Fruit fly (Drosophila melanogaster): ENCODE results near the gene CG17648.

Gene CG17648

dm6 chr2L:1743800-1744199 lies 8.3 kb upstream of the CG17648 start:
- TF ChIP-seq Sp1 (GFP tag; optimal IDR thresholded peaks at IDR 0.05) (no peak), Mio (GFP tag; optimal IDR thresholded peaks at IDR 0.05) (no peak), Abd-B (GFP tag; optimal IDR thresholded peaks at IDR 0.05) (no peak), Hr78 (GFP tag; optimal IDR thresholded peaks at IDR 0.05) (no peak), Hnf4 (GFP tag; optimal IDR thresholded peaks at IDR 0.05) (no peak), fru (GFP tag; optimal IDR thresholded peaks at IDR 0.05) (no peak), pan (optimal IDR thresholded peaks at IDR 0.05) (no peak), dsf (GFP tag; optimal IDR thresholded peaks at IDR 0.05; ENCODE audit: borderline replicate concordance) (no peak), CG9705 (GFP tag; optimal IDR thresholded peaks at IDR 0.05) (no peak), br (GFP tag; optimal IDR thresholded peaks at IDR 0.05) (no peak), Hr83 (GFP tag; optimal IDR thresholded peaks at IDR 0.05; ENCODE audit: poor library complexity, severe bottlenecking) (no peak), woc (GFP tag; optimal IDR thresholded peaks at IDR 0.05) (no peak), foxo (GFP tag; optimal IDR thresholded peaks at IDR 0.05) (no peak), brk (GFP tag; optimal IDR thresholded peaks at IDR 0.05) (no peak), CG32264 (GFP tag; optimal IDR thresholded peaks at IDR 0.05) (no peak), usp (GFP tag; optimal IDR thresholded peaks at IDR 0.05) (no peak), sage (GFP tag; optimal IDR thresholded peaks at IDR 0.05) (no peak), Rel (GFP tag; optimal IDR thresholded peaks at IDR 0.05) (no peak), Rel (tag; optimal IDR thresholded peaks at IDR 0.05) (no peak)

DNA sequence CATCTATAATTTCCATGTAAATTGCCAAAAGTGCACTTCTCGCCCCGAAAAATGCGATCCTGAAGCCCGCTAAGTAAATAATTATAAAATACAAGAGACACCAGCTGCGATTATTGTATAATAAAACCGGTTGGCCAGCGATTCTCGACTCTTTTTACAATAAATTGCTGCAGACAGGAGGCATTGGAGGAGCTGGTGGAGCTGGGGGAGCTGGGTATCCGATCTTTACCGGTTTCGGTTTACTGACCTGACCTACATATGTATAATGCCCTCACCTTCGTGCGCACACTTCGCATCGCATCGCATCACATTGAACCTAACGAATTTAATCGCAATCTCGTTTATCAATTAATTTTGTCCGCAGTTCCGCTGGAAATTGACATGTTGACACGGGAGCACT lies 3.7 kb upstream of the CG17648 start:
- no peak for TF ChIP-seq tai (GFP tag; optimal IDR thresholded peaks at IDR 0.05)
- peak; percentile 61 for TF ChIP-seq Vsx2 (GFP tag; optimal IDR thresholded peaks at IDR 0.05; ENCODE audit: partially characterized antibody)

dm6 chr2L:1756351-1756750 lies 4.2 kb downstream of the CG17648 start, which contains the start of gene Gr22f:
Gene Gr22f, minus strand, starts transcription at chr2L:1756451.
- TF ChIP-seq Hr83 (GFP tag; optimal IDR thresholded peaks at IDR 0.05; ENCODE audit: poor library complexity, severe bottlenecking) (no peak), Mio (GFP tag; optimal IDR thresholded peaks at IDR 0.05) (no peak), fru (GFP tag; optimal IDR thresholded peaks at IDR 0.05) (no peak), Rel (GFP tag; optimal IDR thresholded peaks at IDR 0.05) (no peak), Rel (tag; optimal IDR thresholded peaks at IDR 0.05) (no peak), Sp1 (GFP tag; optimal IDR thresholded peaks at IDR 0.05) (no peak), Jra (GFP tag; optimal IDR thresholded peaks at IDR 0.05) (no peak), Dfd (GFP tag; optimal IDR thresholded peaks at IDR 0.05) (no peak), rgr (GFP tag; optimal IDR thresholded peaks at IDR 0.05) (no peak), brk (GFP tag; optimal IDR thresholded peaks at IDR 0.05) (no peak), woc (GFP tag; optimal IDR thresholded peaks at IDR 0.05) (no peak), foxo (GFP tag; optimal IDR thresholded peaks at IDR 0.05) (no peak), Dif (GFP tag; optimal IDR thresholded peaks at IDR 0.05; ENCODE audit: partially characterized antibody) (no peak), GATAd (GFP tag; optimal IDR thresholded peaks at IDR 0.05) (no peak), HLH106 (tag; optimal IDR thresholded peaks at IDR 0.05) (no peak), usp (GFP tag; optimal IDR thresholded peaks at IDR 0.05) (no peak), jim (GFP tag; optimal IDR thresholded peaks at IDR 0.05) (no peak), ey (GFP tag; optimal IDR thresholded peaks at IDR 0.05) (no peak), OdsH (GFP tag; optimal IDR thresholded peaks at IDR 0.05) (no peak)

- TF ChIP-seq dmrt93B (GFP tag; optimal IDR thresholded peaks at IDR 0.05), result no peak
- TF ChIP-seq jim (GFP tag; optimal IDR thresholded peaks at IDR 0.05), result no peak
- no peak for TF ChIP-seq Abd-B (GFP tag; optimal IDR thresholded peaks at IDR 0.05)
- no peak for TF ChIP-seq usp (GFP tag; optimal IDR thresholded peaks at IDR 0.05)
- no peak for TF ChIP-seq foxo (GFP tag; optimal IDR thresholded peaks at IDR 0.05)
- no peak for TF ChIP-seq tai (GFP tag; optimal IDR thresholded peaks at IDR 0.05)
- no peak for TF ChIP-seq CG32264 (GFP tag; optimal IDR thresholded peaks at IDR 0.05)
- TF ChIP-seq rgr (GFP tag; optimal IDR thresholded peaks at IDR 0.05), result no peak
- no peak for TF ChIP-seq h (GFP tag; optimal IDR thresholded peaks at IDR 0.05)
- no peak for TF ChIP-seq dsf (GFP tag; optimal IDR thresholded peaks at IDR 0.05; ENCODE audit: borderline replicate concordance)
- TF ChIP-seq lola (GFP tag; optimal IDR thresholded peaks at IDR 0.05), result no peak
- TF ChIP-seq N (GFP tag; optimal IDR thresholded peaks at IDR 0.05), result no peak
- no peak for TF ChIP-seq Hnf4 (GFP tag; optimal IDR thresholded peaks at IDR 0.05)
Measured at dm6 chr2L:1758853-1759252, 6.7 kb downstream of the CG17648 start, which contains the start of gene CG17650. Gene CG17650, minus strand, starts transcription at chr2L:1759093.

Data from whole organism, wandering third instar larva.